Worm (Caenorhabditis elegans) whole organism, L1 larva: ENCODE measurements around the gene Y11D7A.8.

ENCODE experiments used
- C04F5.9 ChIP-seq: sonication (generic microtip); optimal IDR thresholded peaks from 2 replicates; lab custom pipeline; 2016; ENCODE audit warnings: missing genetic modification characterization, missing compliant biosample characterization
- C34B4.2 ChIP-seq: sonication (generic microtip); optimal IDR thresholded peaks from 2 replicates; lab custom pipeline; 2017; ENCODE audit warnings: mild to moderate bottlenecking, missing genetic modification characterization, missing compliant biosample characterization
- aha-1 ChIP-seq: fragments of 150-350 bp; optimal IDR thresholded peaks from 2 replicates; lab custom pipeline; 2014; ENCODE audit warnings: missing biosample characterization, missing genetic modification characterization
- blmp-1 ChIP-seq: fragments of 150-350 bp; optimal IDR thresholded peaks from 2 replicates; lab custom pipeline; 2014; ENCODE audit warnings: missing biosample characterization, missing genetic modification characterization
- ceh-8 ChIP-seq: fragments of 200-800 bp; sonication (Bioruptor generic); optimal IDR thresholded peaks from 2 replicates; lab custom pipeline; 2018; ENCODE audit warnings: mild to moderate bottlenecking, missing genetic modification characterization, moderate library complexity, missing compliant biosample characterization
- ces-1 ChIP-seq: fragments of 150-350 bp; optimal IDR thresholded peaks from 2 replicates; lab custom pipeline; 2014; ENCODE audit warnings: missing biosample characterization, missing genetic modification reagents, missing genetic modification characterization
- dpl-1 ChIP-seq, 3 experiments: fragments of 150-350 bp in 2 of 3; sonication (generic microtip) in 1 of 3; optimal IDR thresholded peaks; 2 replicates each; lab custom pipeline; 2014 to 2017; ENCODE audit warnings: missing biosample characterization in 3 of 3, missing genetic modification characterization in 3 of 3, missing genetic modification reagents in 3 of 3
- dsc-1 ChIP-seq: sonication (generic microtip); optimal IDR thresholded peaks from 2 replicates; lab custom pipeline; 2016; ENCODE audit warnings: mild to moderate bottlenecking, missing genetic modification characterization, missing compliant biosample characterization
- efl-1 ChIP-seq, 4 experiments: fragments of 150-350 bp; optimal IDR thresholded peaks in 3 of 4; peaks in 1 of 4; 1 replicate in 1 of 4; 2 replicates in 3 of 4; lab custom pipeline; 2014; ENCODE audit warnings: missing biosample characterization in 2 of 4, missing genetic modification characterization in 2 of 4, missing genetic modification reagents in 2 of 4
- egl-27 ChIP-seq, 2 experiments: fragments of 150-350 bp in 1 of 2; sonication (generic microtip); optimal IDR thresholded peaks; 3 replicates each; lab custom pipeline; 2017 to 2018; ENCODE audit warnings: missing biosample characterization in 2 of 2, missing genetic modification characterization in 2 of 2, missing genetic modification reagents in 2 of 2
- fkh-10 ChIP-seq: sonication (generic microtip); optimal IDR thresholded peaks from 2 replicates; lab custom pipeline; 2017; ENCODE audit warnings: missing biosample characterization, missing genetic modification reagents, missing genetic modification characterization
- fkh-8 ChIP-seq: sonication (generic microtip); optimal IDR thresholded peaks from 2 replicates; lab custom pipeline; 2016; ENCODE audit warnings: mild to moderate bottlenecking, missing genetic modification characterization, missing compliant biosample characterization
- fos-1 ChIP-seq: fragments of 150-350 bp; optimal IDR thresholded peaks from 2 replicates; lab custom pipeline; 2014; ENCODE audit warnings: missing biosample characterization, missing genetic modification characterization
- grh-1 ChIP-seq: fragments of 200-800 bp; sonication (Bioruptor generic); IDR thresholded peaks from 2 replicates; pipeline ENCODE4 v1.3.6; 2022; ENCODE audit warnings: missing genetic modification reagents, missing genetic modification characterization, missing compliant biosample characterization
- hlh-17 ChIP-seq: fragments of 200-800 bp; sonication (Bioruptor generic); optimal IDR thresholded peaks from 2 replicates; lab custom pipeline; 2018; ENCODE audit warnings: missing genetic modification characterization, mild to moderate bottlenecking, missing compliant biosample characterization, moderate library complexity, borderline replicate concordance
- hlh-4 ChIP-seq: sonication (generic microtip); optimal IDR thresholded peaks from 2 replicates; lab custom pipeline; 2016; ENCODE audit warnings: mild to moderate bottlenecking, missing genetic modification characterization, missing compliant biosample characterization
- isw-1 ChIP-seq: fragments of 200-800 bp; sonication (Bioruptor generic); IDR thresholded peaks from 2 replicates; pipeline ENCODE4 v1.3.6; 2022; ENCODE audit warnings: missing genetic modification characterization, missing compliant biosample characterization
- jun-1 ChIP-seq: fragments of 150-350 bp; optimal IDR thresholded peaks from 2 replicates; lab custom pipeline; 2014; ENCODE audit warnings: missing biosample characterization, missing genetic modification reagents, missing genetic modification characterization
- lin-13 ChIP-seq: fragments of 150-350 bp; optimal IDR thresholded peaks from 2 replicates; lab custom pipeline; 2014; ENCODE audit warnings: missing biosample characterization, missing genetic modification reagents, missing genetic modification characterization
- lin-15B ChIP-seq: fragments of 150-350 bp; sonication (generic microtip); optimal IDR thresholded peaks from 3 replicates; lab custom pipeline; 2014; ENCODE audit warnings: missing biosample characterization, missing genetic modification characterization
- lin-39 ChIP-seq: fragments of 150-350 bp; optimal IDR thresholded peaks from 2 replicates; lab custom pipeline; 2014; ENCODE audit warnings: missing biosample characterization, missing genetic modification reagents, missing genetic modification characterization
- lsy-2 ChIP-seq, 2 experiments: fragments of 150-350 bp; optimal IDR thresholded peaks; 2 replicates each; lab custom pipeline; 2014; ENCODE audit warnings: missing biosample characterization in 2 of 2, missing genetic modification characterization in 2 of 2
- mab-9 ChIP-seq: fragments of 200-800 bp; sonication (Bioruptor generic); IDR thresholded peaks from 2 replicates; pipeline ENCODE4 v1.3.6; 2022; ENCODE audit warnings: missing genetic modification reagents, missing genetic modification characterization, missing compliant biosample characterization
- nhr-19 ChIP-seq: fragments of 200-800 bp; sonication (Bioruptor generic); conservative IDR thresholded peaks from 2 replicates; pipeline ENCODE4 v1.3.6; 2022; ENCODE audit warnings: missing genetic modification characterization, missing compliant biosample characterization
- nhr-20 ChIP-seq: sonication (generic microtip); optimal IDR thresholded peaks from 2 replicates; lab custom pipeline; 2016; ENCODE audit warnings: mild to moderate bottlenecking, missing genetic modification characterization, missing compliant biosample characterization
- nhr-237 ChIP-seq: fragments of 150-350 bp; optimal IDR thresholded peaks from 2 replicates; lab custom pipeline; 2014; ENCODE audit warnings: missing biosample characterization, missing genetic modification characterization
- nhr-47 ChIP-seq: sonication (generic microtip); optimal IDR thresholded peaks from 2 replicates; lab custom pipeline; 2016; ENCODE audit warnings: mild to moderate bottlenecking, missing genetic modification characterization, moderate library complexity, missing compliant biosample characterization
- nhr-85 ChIP-seq: sonication (generic microtip); peaks from one replicate; lab custom pipeline; 2016; ENCODE audit warnings: missing genetic modification characterization, inconsistent platforms, missing compliant biosample characterization
- pag-3 ChIP-seq: sonication (generic microtip); optimal IDR thresholded peaks from 2 replicates; lab custom pipeline; 2017; ENCODE audit warnings: missing genetic modification characterization, mild to moderate bottlenecking, missing compliant biosample characterization, antibody characterized with exemption, borderline replicate concordance; ENCODE audit not compliant: insufficient read depth
- pax-3 ChIP-seq: fragments of 200-800 bp; sonication (Bioruptor generic); optimal IDR thresholded peaks from 2 replicates; lab custom pipeline; 2018; ENCODE audit warnings: mild to moderate bottlenecking, missing genetic modification characterization, moderate library complexity, missing compliant biosample characterization
- snpc-4 ChIP-seq: fragments of 150-350 bp; optimal IDR thresholded peaks from 2 replicates; lab custom pipeline; 2014; ENCODE audit warnings: missing biosample characterization, missing genetic modification characterization
- snu-23 ChIP-seq: sonication (generic microtip); optimal IDR thresholded peaks from 2 replicates; lab custom pipeline; 2016; ENCODE audit warnings: missing genetic modification characterization, missing compliant biosample characterization
- sptf-1 ChIP-seq: fragments of 150-350 bp; optimal IDR thresholded peaks from 2 replicates; lab custom pipeline; 2014; ENCODE audit warnings: missing biosample characterization, missing genetic modification characterization
- tbx-2 ChIP-seq: sonication (generic microtip); optimal IDR thresholded peaks from 2 replicates; lab custom pipeline; 2016; ENCODE audit warnings: missing genetic modification characterization, missing compliant biosample characterization
- unc-30 ChIP-seq: sonication (generic microtip); optimal IDR thresholded peaks from 2 replicates; lab custom pipeline; 2017; ENCODE audit warnings: missing biosample characterization, missing genetic modification characterization
- unc-86 ChIP-seq: sonication (generic microtip); optimal IDR thresholded peaks from 2 replicates; lab custom pipeline; 2016; ENCODE audit warnings: missing genetic modification characterization, missing compliant biosample characterization
- vab-15 ChIP-seq: sonication (generic microtip); optimal IDR thresholded peaks from 2 replicates; lab custom pipeline; 2017; ENCODE audit warnings: missing genotype, mild to moderate bottlenecking, missing genetic modification characterization, missing compliant biosample characterization
- zag-1 ChIP-seq: fragments of 150-350 bp; optimal IDR thresholded peaks from 2 replicates; lab custom pipeline; 2014; ENCODE audit warnings: missing biosample characterization, missing genetic modification characterization
- ztf-4 ChIP-seq: fragments of 150-350 bp; optimal IDR thresholded peaks from 2 replicates; lab custom pipeline; 2014; ENCODE audit warnings: missing biosample characterization, missing genetic modification characterization

Y11D7A.8 gene

ce11 chrIV:9260334-9260733, 9.2 kb downstream of the Y11D7A.8 start (continued):
- TF ChIP-seq zag-1 (tag; lab: Kevin White, UChicago) (no peak), nhr-237 (no peak), snpc-4 (tag; lab: Kevin White, UChicago) (no peak), lsy-2 (tag; optimal IDR thresholded peaks at IDR 0.05; lab: Kevin White, UChicago) (peak; percentile 60 to 71), tbx-2 (tag; lab: Kevin White, UChicago) (peak; percentile 36), snu-23 (GFP tag; lab: Kevin White, UChicago) (peak; percentile 60), lin-39 (no peak), egl-27 (tag; optimal IDR thresholded peaks at IDR 0.05; lab: Kevin White, UChicago) (no peak), dpl-1 (GFP tag; optimal IDR thresholded peaks at IDR 0.05; lab: Kevin White, UChicago) (peak in 2 of 3 experiments; percentile 26 to 59), lin-13 (no peak), fkh-8 (tag; lab: Kevin White, UChicago) (no peak), nhr-85 (tag; lab: Kevin White, UChicago) (no peak), ceh-8 (GFP tag; lab: Kevin White, UChicago) (no peak), unc-86 (tag; lab: Kevin White, UChicago) (no peak), vab-15 (tag; lab: Kevin White, UChicago) (no peak), mab-9 (GFP tag; lab: Robert Waterston, UW) (no peak), nhr-19 (GFP tag; lab: Robert Waterston, UW) (peak; percentile 21; the same call in 1 of the 2 replicates), isw-1 (GFP tag; lab: Robert Waterston, UW) (no peak), pax-3 (tag; lab: Kevin White, UChicago) (no peak), hlh-4 (tag; lab: Kevin White, UChicago) (no peak), nhr-20 (tag; lab: Kevin White, UChicago) (peak; percentile 38), jun-1 (tag; lab: Kevin White, UChicago) (no peak), unc-30 (tag; lab: Kevin White, UChicago) (no peak), C04F5.9 (tag; lab: Kevin White, UChicago) (no peak), C34B4.2 (tag; lab: Kevin White, UChicago) (no peak), lin-15B (no peak), dsc-1 (tag; lab: Kevin White, UChicago) (no peak), ztf-4 (tag; lab: Kevin White, UChicago) (no peak), fkh-10 (no peak), pag-3 (tag; lab: Kevin White, UChicago) (no peak)

DNA sequence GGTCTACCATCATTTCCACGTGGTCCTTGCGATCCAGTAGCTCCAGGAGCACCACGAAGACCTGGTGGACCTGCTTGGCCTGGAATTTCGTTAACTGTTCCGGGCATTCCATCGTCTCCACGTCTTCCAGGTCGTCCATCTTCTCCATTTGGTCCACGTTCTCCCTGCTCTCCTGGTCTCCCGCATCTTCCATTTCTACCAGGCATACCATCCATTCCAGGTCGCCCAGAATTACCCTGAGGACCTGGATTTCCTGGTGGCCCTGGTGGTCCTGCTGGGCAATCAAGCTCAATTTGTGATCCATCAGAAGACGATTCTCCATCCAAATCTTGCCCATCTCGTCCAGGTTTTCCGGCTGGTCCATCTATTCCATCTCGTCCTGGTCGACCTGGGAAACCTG, 9.6 kb downstream of the Y11D7A.8 start:
- TF ChIP-seq efl-1 (optimal IDR thresholded peaks at IDR 0.05; lab: Kevin White, UChicago) (no peak), efl-1 (GFP tag; optimal IDR thresholded peaks at IDR 0.05 in 1 of 2; lab: Kevin White, UChicago) (peak in 1 of 2 experiments; percentile 70), blmp-1 (tag; lab: Kevin White, UChicago) (no peak)
- TF ChIP-seq, all 84 proteins: peak for 1

- TF ChIP-seq hlh-17 (GFP tag; lab: Kevin White, UChicago) (no peak), aha-1 (tag; lab: Kevin White, UChicago) (no peak), jun-1 (tag; lab: Kevin White, UChicago) (no peak), isw-1 (GFP tag; lab: Robert Waterston, UW) (no peak)
Observed at ce11 chrIV:9261687-9262086, 10.5 kb downstream of the Y11D7A.8 start, which contains the start of gene col-120. col-120 (minus strand) TSS chrIV:9261787.

DNA sequence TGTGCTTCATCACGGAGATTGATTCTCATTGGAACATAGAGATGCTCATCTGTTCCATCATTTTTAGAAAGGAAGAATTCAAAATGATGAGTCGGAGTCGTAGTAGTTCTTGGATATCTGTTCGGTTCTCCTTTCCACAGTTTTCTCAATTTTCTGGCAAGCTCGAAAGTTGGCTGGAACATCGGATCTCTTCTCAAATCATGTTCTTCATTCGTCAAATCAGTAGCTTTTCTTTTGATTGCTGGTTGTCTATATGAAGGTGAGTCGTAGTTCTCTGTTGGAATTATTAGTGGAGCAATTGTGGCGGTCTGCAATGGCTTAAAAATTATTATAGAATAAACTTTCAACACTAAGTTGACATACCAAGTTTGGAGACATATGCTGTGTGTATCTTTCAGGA, 11.1 kb downstream of the Y11D7A.8 start:
- TF ChIP-seq ces-1 (GFP tag; lab: Kevin White, UChicago) (no peak), fos-1 (tag; lab: Kevin White, UChicago) (no peak), sptf-1 (no peak), grh-1 (GFP tag; lab: Robert Waterston, UW) (no peak), C04F5.9 (tag; lab: Kevin White, UChicago) (no peak), aha-1 (tag; lab: Kevin White, UChicago) (no peak), nhr-47 (tag; lab: Kevin White, UChicago) (no peak)
